Worm (Caenorhabditis elegans) whole organism, early embryonic: Measurements from ENCODE around the gene msp-49.

ENCODE experiments used
- F13C5.2 ChIP-seq: sonication (generic microtip); optimal IDR thresholded peaks from 2 replicates; lab custom pipeline; 2017; ENCODE audit warnings: mild to moderate bottlenecking, missing genetic modification characterization, inconsistent platforms, missing compliant biosample characterization
- ets-7 ChIP-seq: sonication (generic microtip); optimal IDR thresholded peaks from 2 replicates; lab custom pipeline; 2016; ENCODE audit warnings: missing genotype, missing genetic modification characterization, missing compliant biosample characterization
- flt-1 ChIP-seq: fragments of 200-800 bp; sonication (Bioruptor generic); IDR thresholded peaks from 2 replicates; pipeline ENCODE4 v1.3.6; 2022; ENCODE audit warnings: missing genetic modification characterization, missing compliant biosample characterization
- hnd-1 ChIP-seq: sonication (generic microtip); optimal IDR thresholded peaks from 2 replicates; lab custom pipeline; 2016; ENCODE audit warnings: missing genetic modification characterization, missing compliant biosample characterization
- scrt-1 ChIP-seq: fragments of 200-800 bp; sonication (Bioruptor generic); IDR thresholded peaks from 2 replicates; pipeline ENCODE4 v1.3.6; 2022; ENCODE audit warnings: missing genetic modification characterization, missing compliant biosample characterization
- tra-4 ChIP-seq: sonication (generic microtip); optimal IDR thresholded peaks from 2 replicates; lab custom pipeline; 2017; ENCODE audit warnings: missing genetic modification characterization, missing compliant biosample characterization

DNA sequence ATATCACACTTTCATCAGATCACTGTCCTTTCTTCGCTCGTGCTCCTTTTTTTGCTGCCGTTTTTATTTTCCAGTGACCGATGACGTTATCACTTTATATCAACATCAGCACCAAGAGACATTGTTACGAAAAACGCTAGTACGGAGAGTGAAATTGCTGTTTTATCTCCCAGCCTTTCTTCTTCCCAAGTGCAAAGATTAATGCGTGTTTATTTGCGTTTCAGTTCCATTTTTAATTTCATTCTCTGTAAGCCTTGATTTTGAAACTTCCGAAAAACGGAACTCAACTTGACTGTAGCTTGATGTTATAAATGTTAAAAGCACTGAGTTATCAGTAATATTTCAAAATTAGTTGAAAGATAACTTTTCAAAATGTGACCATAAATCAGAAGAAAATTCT, 7.3 kb upstream of the msp-49 start:
- TF ChIP-seq tra-4 (no peak), flt-1 (GFP tag; lab: Robert Waterston, UW) (no peak), ets-7 (no peak), hnd-1 (tag; lab: Kevin White, UChicago) (no peak), F13C5.2 (tag; lab: Kevin White, UChicago) (no peak), scrt-1 (no peak)
